Fruit fly (Drosophila melanogaster): ENCODE data around the gene Qsox3.

DNA sequence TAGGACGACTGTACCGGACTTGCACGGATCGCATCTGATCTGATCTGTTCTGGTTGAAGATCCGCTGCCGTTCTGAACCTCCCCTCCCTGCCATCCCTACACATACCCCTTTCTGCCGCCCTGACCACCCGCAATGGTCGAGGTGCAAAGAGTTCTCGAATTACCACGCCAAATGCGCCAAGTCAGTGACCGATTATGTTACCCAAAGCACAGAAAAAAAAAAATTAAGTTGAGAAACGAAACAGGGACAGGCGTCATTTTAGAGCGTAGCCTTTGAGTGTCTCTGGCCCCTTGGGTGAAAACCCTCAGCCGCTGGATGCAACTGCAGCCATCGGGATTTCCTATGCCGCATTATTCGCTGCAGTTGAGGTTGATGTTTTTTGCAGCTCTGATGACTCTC lies 12.1 kb downstream of the Qsox3 start:
- no peak for TF ChIP-seq Sry-δ (GFP tag; optimal IDR thresholded peaks at IDR 0.05)
- TF ChIP-seq croc (GFP tag; conservative IDR thresholded peaks at IDR 0.05), result no peak
